Worm (Caenorhabditis elegans) whole organism, early embryonic: Measurements from ENCODE around the gene psmd-9.

Source experiments
- B0310.2 ChIP-seq: sonication (generic microtip); optimal IDR thresholded peaks from 2 replicates; lab custom pipeline; 2016; ENCODE audit warnings: mild to moderate bottlenecking, missing genetic modification characterization, missing compliant biosample characterization
- F13C5.2 ChIP-seq: sonication (generic microtip); optimal IDR thresholded peaks from 2 replicates; lab custom pipeline; 2017; ENCODE audit warnings: mild to moderate bottlenecking, missing genetic modification characterization, inconsistent platforms, missing compliant biosample characterization
- aly-1 ChIP-seq: sonication (generic microtip); optimal IDR thresholded peaks from 2 replicates; lab custom pipeline; 2016; ENCODE audit warnings: missing genetic modification characterization, missing compliant biosample characterization
- ama-1 ChIP-seq: fragments of 150-350 bp; optimal IDR thresholded peaks from 2 replicates; lab custom pipeline; 2014
- ceh-13 ChIP-seq: fragments of 200-800 bp; sonication (Bioruptor generic); optimal IDR thresholded peaks from 2 replicates; lab custom pipeline; 2018; ENCODE audit warnings: mild to moderate bottlenecking, missing genetic modification characterization, missing compliant biosample characterization
- ceh-36 ChIP-seq: sonication (generic microtip); optimal IDR thresholded peaks from 2 replicates; lab custom pipeline; 2016; ENCODE audit warnings: missing genetic modification characterization, inconsistent platforms, missing compliant biosample characterization
- hmbx-1 ChIP-seq: sonication (generic microtip); optimal IDR thresholded peaks from 2 replicates; lab custom pipeline; 2016; ENCODE audit warnings: mild to moderate bottlenecking, missing genetic modification characterization, missing compliant biosample characterization
- hmg-4 ChIP-seq: fragments of 200-800 bp; sonication (Bioruptor generic); optimal IDR thresholded peaks from 2 replicates; lab custom pipeline; 2018; ENCODE audit warnings: mild to moderate bottlenecking, missing genetic modification characterization, missing compliant biosample characterization
- hnd-1 ChIP-seq: sonication (generic microtip); optimal IDR thresholded peaks from 2 replicates; lab custom pipeline; 2016; ENCODE audit warnings: missing genetic modification characterization, missing compliant biosample characterization
- pes-1 ChIP-seq: fragments of 200-800 bp; sonication (Bioruptor generic); IDR thresholded peaks from 2 replicates; pipeline ENCODE4 v1.3.6; 2022; ENCODE audit warnings: missing genetic modification reagents, missing genetic modification characterization, missing compliant biosample characterization
- tbx-11 ChIP-seq: fragments of 200-800 bp; sonication (Bioruptor generic); IDR thresholded peaks from 2 replicates; pipeline ENCODE4 v1.3.6; 2022; ENCODE audit warnings: missing genetic modification characterization, missing compliant biosample characterization
- tra-4 ChIP-seq: sonication (generic microtip); optimal IDR thresholded peaks from 2 replicates; lab custom pipeline; 2017; ENCODE audit warnings: missing genetic modification characterization, missing compliant biosample characterization

ce11 chrII:6889580-6889922, 12.3 kb upstream of the psmd-9 start:
- TF ChIP-seq ama-1 (lab: Kevin White, UChicago) (no peak), ceh-36 (tag; lab: Kevin White, UChicago) (no peak), hmg-4 (GFP tag; lab: Kevin White, UChicago) (no peak), F13C5.2 (tag; lab: Kevin White, UChicago) (no peak), tbx-11 (GFP tag; lab: Robert Waterston, UW) (no peak), ceh-13 (GFP tag; lab: Kevin White, UChicago) (no peak), pes-1 (no peak), hmbx-1 (tag; lab: Kevin White, UChicago) (no peak), hnd-1 (tag; lab: Kevin White, UChicago) (no peak), B0310.2 (tag; lab: Kevin White, UChicago) (no peak), tra-4 (no peak), aly-1 (tag; lab: Kevin White, UChicago) (no peak)
